Worm (Caenorhabditis elegans): ENCODE results near the gene C10E2.2.

ce11 chrX:16715938-16716337 lies 29.1 kb upstream of the C10E2.2 start:
- TF ChIP-seq unc-62 (GFP tag; optimal IDR thresholded peaks at IDR 0.05) (no peak), elt-3 (tag; optimal IDR thresholded peaks at IDR 0.05) (no peak), sptf-1 (tag; optimal IDR thresholded peaks at IDR 0.05) (no peak), nhr-2 (tag; optimal IDR thresholded peaks at IDR 0.05) (no peak), unc-39 (tag; optimal IDR thresholded peaks at IDR 0.05) (no peak), nhr-237 (tag; optimal IDR thresholded peaks at IDR 0.05) (no peak), ztf-11 (tag; optimal IDR thresholded peaks at IDR 0.05) (no peak), pha-4 (tag; optimal IDR thresholded peaks at IDR 0.05) (no peak), snpc-4 (tag; optimal IDR thresholded peaks at IDR 0.05) (no peak), ces-1 (GFP tag; optimal IDR thresholded peaks at IDR 0.05) (no peak), lin-13 (tag; optimal IDR thresholded peaks at IDR 0.05) (no peak), nhr-76 (tag; optimal IDR thresholded peaks at IDR 0.05) (no peak), mab-5 (tag; optimal IDR thresholded peaks at IDR 0.05) (no peak), nhr-12 (tag; optimal IDR thresholded peaks at IDR 0.05) (no peak)

All from whole organism, mixed stage, embryonic.